Worm (Caenorhabditis elegans): ENCODE data around the gene C34D4.2.
A peak's percentile ranks its signal among the peaks of the same experiment; 100 is the strongest.

The C34D4.2 gene

DNA sequence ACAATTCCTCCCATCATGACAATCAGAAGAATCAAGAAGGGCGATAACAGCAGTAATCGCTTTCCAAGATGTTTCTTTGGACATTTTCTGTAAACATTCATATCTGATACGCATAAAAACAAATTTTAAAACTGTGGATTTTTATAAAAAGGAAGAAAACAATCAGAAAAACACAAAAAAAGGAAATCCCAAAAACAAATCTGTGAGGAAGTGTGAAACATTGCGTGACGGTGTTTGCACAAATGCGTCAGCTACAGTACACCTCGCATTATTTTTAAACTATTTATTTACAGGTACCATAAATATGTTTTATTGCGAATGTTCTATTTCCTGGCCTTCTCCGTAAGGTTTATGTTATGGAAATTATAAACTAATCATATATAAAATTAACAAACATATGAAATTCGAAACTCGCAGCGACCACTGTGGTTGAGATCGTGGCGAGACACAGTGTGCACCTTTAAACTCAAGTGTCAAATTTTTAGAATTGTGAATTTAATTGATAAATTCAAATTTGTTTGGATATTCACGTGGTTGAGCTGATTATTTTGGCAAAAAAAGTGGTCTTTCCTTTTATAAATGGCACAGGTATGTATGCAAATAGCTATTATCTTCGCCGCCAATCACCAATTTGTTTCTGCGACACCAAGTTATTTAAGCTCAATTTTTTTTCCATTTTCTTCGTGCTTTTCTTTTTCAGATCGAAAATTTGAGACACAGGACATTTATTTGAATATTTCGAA lies 33.0 kb upstream of the C34D4.2 start, which contains the start of the genes C34D4.10 and str-48:
Gene C34D4.10 (minus strand): TSS at position 101 of the 743 bp plus-strand sequence.
Gene str-48 (plus strand): TSS at position 693 of the 743 bp plus-strand sequence.
- TF ChIP-seq ceh-9 (tag; optimal IDR thresholded peaks at IDR 0.05) (no peak), hlh-6 (tag; optimal IDR thresholded peaks at IDR 0.05) (no peak), ceh-30 (tag; optimal IDR thresholded peaks at IDR 0.05) (no peak), T23F11.4 (GFP tag; optimal IDR thresholded peaks at IDR 0.05) (no peak), dmd-4 (tag; optimal IDR thresholded peaks at IDR 0.05; ENCODE audit: borderline replicate concordance) (no peak), pax-1 (tag; optimal IDR thresholded peaks at IDR 0.05) (no peak), ama-1 (optimal IDR thresholded peaks at IDR 0.05) (no peak), fkh-10 (GFP tag; optimal IDR thresholded peaks at IDR 0.05) (no peak), zip-5 (tag; optimal IDR thresholded peaks at IDR 0.05) (no peak), ahr-1 (tag; optimal IDR thresholded peaks at IDR 0.05) (no peak), odd-2 (tag; optimal IDR thresholded peaks at IDR 0.05) (no peak)

DNA sequence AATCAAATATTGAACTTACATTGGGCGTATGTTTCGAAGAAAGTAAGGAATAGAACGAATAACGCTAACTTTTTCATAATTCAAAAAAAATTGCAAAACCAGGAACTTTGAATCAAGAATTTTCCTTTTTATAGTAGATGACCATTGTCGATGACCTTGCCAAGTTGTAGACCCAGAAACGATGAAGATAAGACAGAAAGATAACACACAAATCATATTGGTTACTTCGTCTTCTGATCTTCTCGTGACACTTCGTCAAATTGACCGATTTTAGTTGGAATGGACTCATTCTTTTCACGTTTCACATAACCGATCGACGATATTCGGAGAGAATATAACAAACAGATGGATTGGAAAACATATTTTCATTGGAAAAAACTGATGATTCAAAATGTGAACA lies 22.7 kb upstream of the C34D4.2 start, which contains the start of gene grsp-3:
Gene grsp-3 (minus strand): TSS at position 149 of the 400 bp plus-strand sequence.
- TF ChIP-seq syd-9 (tag; optimal IDR thresholded peaks at IDR 0.05) = no peak
- no peak for TF ChIP-seq fkh-10 (GFP tag; optimal IDR thresholded peaks at IDR 0.05)
- TF ChIP-seq ceh-31 (tag; optimal IDR thresholded peaks at IDR 0.05) = no peak
- TF ChIP-seq pag-3 (tag; optimal IDR thresholded peaks at IDR 0.05; ENCODE audit: borderline replicate concordance) = no peak
- TF ChIP-seq sox-4 (tag; optimal IDR thresholded peaks at IDR 0.05) = no peak
- no peak for TF ChIP-seq ceh-34 (tag; optimal IDR thresholded peaks at IDR 0.05)
- TF ChIP-seq hlh-8 (tag; optimal IDR thresholded peaks at IDR 0.05) = no peak
- TF ChIP-seq ama-1 (optimal IDR thresholded peaks at IDR 0.05) = no peak

DNA sequence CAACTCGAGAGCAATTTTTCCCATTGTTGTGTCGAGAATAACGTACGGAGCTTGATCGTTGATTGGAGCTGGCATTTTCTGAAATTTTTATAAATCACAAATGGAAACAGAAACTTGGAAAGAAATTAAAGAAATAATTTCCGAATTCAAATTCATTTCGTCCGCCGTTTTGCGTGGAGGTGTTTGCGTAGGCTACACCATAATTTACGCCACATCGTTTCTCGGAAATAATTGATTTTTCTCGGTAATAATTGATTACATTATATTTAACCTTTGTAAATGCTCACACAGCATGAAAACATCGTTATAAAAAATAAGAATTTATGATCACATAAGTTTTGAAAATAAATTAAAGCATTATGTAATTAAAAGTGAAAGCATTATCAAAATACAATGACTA lies 21.3 kb upstream of the C34D4.2 start, which contains the start of gene cyn-12:
Gene cyn-12 (minus strand): TSS at position 78 of the 400 bp plus-strand sequence.
- TF ChIP-seq ceh-48 (tag; optimal IDR thresholded peaks at IDR 0.05) (peak; percentile 61), unc-42 (tag; optimal IDR thresholded peaks at IDR 0.05) (peak; percentile 71), syd-9 (tag; optimal IDR thresholded peaks at IDR 0.05) (no peak)

DNA sequence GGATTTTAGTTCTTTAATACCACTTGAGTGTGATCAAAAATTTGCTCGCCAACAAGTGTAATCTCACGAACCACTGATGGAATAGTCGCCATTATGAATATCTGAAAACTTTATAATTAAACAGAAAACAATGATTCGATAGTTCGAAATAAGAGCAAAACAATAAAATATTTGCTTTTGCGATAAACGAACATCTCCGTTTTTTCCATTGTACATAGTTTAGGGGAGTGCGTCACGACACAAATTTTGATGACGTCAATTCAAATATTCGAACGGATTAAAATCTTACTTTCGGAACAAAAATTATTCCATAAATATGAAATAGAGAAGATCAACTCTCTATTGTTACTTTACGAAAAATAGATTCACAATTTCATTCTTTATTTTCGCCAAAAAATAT lies 20.5 kb upstream of the C34D4.2 start, which contains the start of gene mutd-1:
Gene mutd-1 (minus strand): TSS at position 101 of the 400 bp plus-strand sequence.
- no peak for TF ChIP-seq ttx-3 (tag; optimal IDR thresholded peaks at IDR 0.05)
- no peak for TF ChIP-seq ceh-19 (GFP tag; optimal IDR thresholded peaks at IDR 0.05)
- TF ChIP-seq mec-3 (tag; optimal IDR thresholded peaks at IDR 0.05; ENCODE audit: borderline replicate concordance) = no peak
- TF ChIP-seq nhr-232 (tag; optimal IDR thresholded peaks at IDR 0.05) = no peak
- no peak for TF ChIP-seq ceh-18 (tag; optimal IDR thresholded peaks at IDR 0.05)
- no peak for TF ChIP-seq unc-55 (GFP tag; optimal IDR thresholded peaks at IDR 0.05)
- TF ChIP-seq ref-2 (tag; optimal IDR thresholded peaks at IDR 0.05) = no peak
- no peak for TF ChIP-seq hlh-6 (tag; optimal IDR thresholded peaks at IDR 0.05)
- TF ChIP-seq ceh-2 (tag; optimal IDR thresholded peaks at IDR 0.05) = no peak
- TF ChIP-seq tbx-7 (tag; optimal IDR thresholded peaks at IDR 0.05) = no peak

DNA sequence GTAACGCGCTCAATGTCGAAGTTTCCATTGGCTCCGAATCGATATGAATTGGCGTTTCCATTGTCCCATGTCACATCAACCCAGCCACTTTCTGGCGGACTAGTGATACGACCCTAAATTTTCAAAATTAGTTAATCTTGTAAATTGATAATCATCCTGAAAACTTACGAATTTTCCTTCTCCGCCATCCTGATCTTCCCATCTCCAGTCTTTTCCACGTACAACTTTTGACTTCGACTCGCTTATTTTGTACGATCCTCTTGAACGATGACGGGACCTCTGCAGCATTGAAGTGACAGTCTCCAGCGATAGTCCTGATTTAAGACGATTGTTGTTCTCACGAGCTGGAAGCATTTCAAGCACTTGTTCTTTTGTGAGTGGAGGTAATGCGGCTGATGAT lies 15.3 kb upstream of the C34D4.2 start:
- TF ChIP-seq lin-11 (tag; optimal IDR thresholded peaks at IDR 0.05) (no peak), elt-2 (tag; optimal IDR thresholded peaks at IDR 0.05) (no peak), lim-6 (tag; optimal IDR thresholded peaks at IDR 0.05) (no peak), ceh-2 (tag; optimal IDR thresholded peaks at IDR 0.05) (no peak), ceh-24 (tag; optimal IDR thresholded peaks at IDR 0.05) (no peak), nfya-1 (tag; optimal IDR thresholded peaks at IDR 0.05) (no peak), fkh-10 (GFP tag; optimal IDR thresholded peaks at IDR 0.05) (no peak), pha-4 (tag; optimal IDR thresholded peaks at IDR 0.05) (no peak)

Data from whole organism, late embryonic.